Fruit fly (Drosophila melanogaster) whole organism: ENCODE data around the gene CG42833.

Experiments
- CG8478 ChIP-seq: fragments of >200 bp; optimal IDR thresholded peaks from 2 replicates; lab custom pipeline; 2018; ENCODE audit warnings: inconsistent platforms
- Dll ChIP-seq: fragments of >200 bp; optimal IDR thresholded peaks from 2 replicates; lab custom pipeline; 2017
- psq ChIP-seq: fragments of >200 bp; optimal IDR thresholded peaks from 2 replicates; lab custom pipeline; 2017

DNA sequence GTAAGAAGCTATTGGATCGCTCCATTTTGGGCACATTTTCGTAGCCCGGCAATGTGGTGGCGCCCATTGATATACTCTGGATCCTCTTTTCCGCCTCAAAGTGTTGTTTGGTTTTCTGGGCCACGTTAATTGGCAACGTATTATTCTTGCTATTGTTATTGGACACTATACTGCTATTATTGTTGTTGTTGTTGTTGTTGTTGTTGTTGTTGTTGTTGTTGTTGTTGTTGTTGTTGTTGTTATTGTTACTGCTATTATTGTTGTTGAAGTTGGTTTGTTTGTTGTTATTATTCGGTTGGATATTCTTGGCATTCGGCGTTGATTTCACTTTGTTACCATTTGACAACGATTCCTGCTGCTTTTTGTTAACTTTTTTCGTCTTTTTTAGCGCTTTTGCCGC lies 8.0 kb upstream of the CG42833 start:
- TF ChIP-seq CG8478 (lab: Kevin White, UChicago), result no peak
- no peak for TF ChIP-seq psq
- no peak for TF ChIP-seq Dll (lab: Kevin White, UChicago)
